Fruit fly (Drosophila melanogaster): Measurements from ENCODE around the gene CG3386.

DNA sequence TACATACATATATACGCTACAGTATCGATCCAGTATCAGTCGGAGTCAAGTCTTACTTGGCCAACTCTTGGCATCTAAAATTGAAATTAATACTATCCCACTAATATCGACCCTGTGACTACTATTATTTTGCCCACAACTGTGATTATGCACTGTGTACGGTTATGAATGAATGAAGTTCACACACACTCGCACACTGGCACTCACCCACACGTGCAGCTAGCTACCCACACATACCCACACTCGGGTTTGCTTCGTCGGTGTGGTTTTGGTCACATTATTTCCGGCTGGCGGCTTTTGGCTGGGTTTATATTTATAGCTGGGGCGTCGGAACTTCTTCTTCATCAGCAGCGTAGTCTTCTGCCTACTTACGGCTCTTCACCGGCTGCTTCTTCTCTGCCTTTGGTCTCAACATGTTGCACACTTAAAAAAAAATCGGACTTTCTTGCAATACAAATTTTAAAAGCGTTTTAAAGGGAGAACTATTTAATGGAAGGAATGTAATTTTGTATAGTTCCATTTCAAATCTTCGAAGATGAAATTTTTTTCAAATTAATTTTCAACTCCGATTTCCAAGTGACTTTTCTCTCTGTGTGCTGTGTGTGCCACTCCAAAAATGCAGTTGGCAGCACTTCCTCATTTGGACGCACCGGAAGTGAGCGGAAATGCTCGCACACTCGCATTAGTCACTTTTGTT lies 47.8 kb downstream of the CG3386 start:
- TF ChIP-seq CG7101 (tag; optimal IDR thresholded peaks at IDR 0.05), result peak; percentile 13
- TF ChIP-seq ovo (GFP tag; optimal IDR thresholded peaks at IDR 0.05), result no peak
- TF ChIP-seq bab1 (GFP tag; optimal IDR thresholded peaks at IDR 0.05), result no peak

Measured in whole organism, adult.